Worm (Caenorhabditis elegans) whole organism, L4 larva: ENCODE measurements around the gene C50B8.6.

Experiments
- ama-1 ChIP-seq: fragments of 150-350 bp; optimal IDR thresholded peaks from 2 replicates; lab custom pipeline; 2014; ENCODE audit warnings: inconsistent platforms, mixed read lengths
- ces-1 ChIP-seq: fragments of 150-350 bp; sonication (generic microtip); optimal IDR thresholded peaks from 4 replicates; lab custom pipeline; 2014; ENCODE audit warnings: missing biosample characterization, missing genetic modification reagents, missing genetic modification characterization
- lsy-2 ChIP-seq, 2 experiments: fragments of 150-350 bp in 1 of 2; sonication (generic microtip) in 1 of 2; optimal IDR thresholded peaks; 2 replicates each; lab custom pipeline; 2014 to 2017; ENCODE audit warnings: missing biosample characterization in 2 of 2, missing genetic modification characterization in 2 of 2
- nhr-25 ChIP-seq: sonication (generic microtip); optimal IDR thresholded peaks from 2 replicates; lab custom pipeline; 2017; ENCODE audit warnings: missing genetic modification characterization, mild to moderate bottlenecking, missing compliant biosample characterization, antibody characterized with exemption, moderate library complexity, borderline replicate concordance; ENCODE audit not compliant: insufficient read depth
- nhr-28 ChIP-seq: fragments of 150-350 bp; optimal IDR thresholded peaks from 2 replicates; lab custom pipeline; 2014; ENCODE audit warnings: missing biosample characterization, missing genetic modification characterization
- skn-1 ChIP-seq: fragments of 150-350 bp; optimal IDR thresholded peaks from 2 replicates; lab custom pipeline; 2014; ENCODE audit warnings: missing biosample characterization, missing genetic modification characterization

- TF ChIP-seq ama-1 (no peak), nhr-28 (tag; lab: Kevin White, UChicago) (no peak), ces-1 (GFP tag; lab: Kevin White, UChicago) (no peak), skn-1 (no peak), lsy-2 (tag; optimal IDR thresholded peaks at IDR 0.05; lab: Kevin White, UChicago) (no peak), nhr-25 (tag; lab: Kevin White, UChicago) (no peak)
These were observed 13.0 kb upstream of the C50B8.6 start, which contains the start of gene slrp-1 for ce11 chrV:13565781-13566180.
